Worm (Caenorhabditis elegans) whole organism, L4/young adult: Measurements from ENCODE around the gene F46C5.4.

Experiments used
- dao-5 ChIP-seq: sonication (generic microtip); optimal IDR thresholded peaks from 2 replicates; lab custom pipeline; 2016; ENCODE audit warnings: missing genotype, missing genetic modification characterization, moderate library complexity, missing compliant biosample characterization
- him-1 ChIP-seq: sonication (generic microtip); optimal IDR thresholded peaks from 2 replicates; lab custom pipeline; 2016; ENCODE audit warnings: missing genotype, missing genetic modification reagents, missing genetic modification characterization, missing compliant biosample characterization

ce11 chrII:8795227-8795626 lies 40.7 kb upstream of the F46C5.4 start:
- TF ChIP-seq dao-5 (tag; lab: Kevin White, UChicago): no peak
- no peak for TF ChIP-seq him-1
